Worm (Caenorhabditis elegans): Measurements from ENCODE around the gene C16C10.9.

C16C10.9 gene

DNA sequence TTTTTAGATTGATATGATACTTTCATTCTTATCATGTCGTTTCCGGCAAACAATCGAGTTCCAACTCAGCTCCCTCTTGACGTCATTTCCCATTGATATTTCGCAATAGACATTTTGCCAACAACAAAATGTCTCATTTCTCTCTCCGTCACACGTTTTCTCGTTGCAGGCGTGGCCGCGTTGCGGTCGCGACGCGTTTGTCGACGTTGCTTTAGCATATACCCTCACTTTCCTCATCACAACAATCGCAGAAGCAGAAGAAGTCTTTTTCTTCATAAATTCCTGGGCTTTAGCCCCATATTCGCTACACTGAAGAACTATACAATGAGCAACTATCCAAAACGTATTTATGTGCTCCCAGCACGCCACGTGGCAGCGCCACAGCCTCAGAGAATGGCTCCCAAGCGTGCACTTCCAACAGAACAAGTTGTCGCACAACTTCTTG is 36.5 kb upstream of the C16C10.9 start, which contains the start of gene xbp-1 (continued):
- TF ChIP-seq dmd-6 (GFP tag; IDR thresholded peaks at IDR 0.05) (peak; percentile 98), nhr-28 (tag; optimal IDR thresholded peaks at IDR 0.05) (peak; percentile 92), ZK337.2 (GFP tag; IDR thresholded peaks at IDR 0.05) (0 out of 2 replicates have a peak, but pooled peaks have one; percentile 23), rbr-2 (tag; optimal IDR thresholded peaks at IDR 0.05) (peak; percentile 92), daf-12 (tag; optimal IDR thresholded peaks at IDR 0.05) (no peak), F44E2.7 (GFP tag; IDR thresholded peaks at IDR 0.05) (no peak), nhr-77 (tag; optimal IDR thresholded peaks at IDR 0.05) (peak; percentile 91), php-3 (GFP tag; IDR thresholded peaks at IDR 0.05) (peak; percentile 85), lin-13 (GFP tag; optimal IDR thresholded peaks at IDR 0.05) (peak; percentile 94), sdz-12 (GFP tag; optimal IDR thresholded peaks at IDR 0.05) (peak; percentile 50), zip-11 (GFP tag; IDR thresholded peaks at IDR 0.05) (no peak)

DNA sequence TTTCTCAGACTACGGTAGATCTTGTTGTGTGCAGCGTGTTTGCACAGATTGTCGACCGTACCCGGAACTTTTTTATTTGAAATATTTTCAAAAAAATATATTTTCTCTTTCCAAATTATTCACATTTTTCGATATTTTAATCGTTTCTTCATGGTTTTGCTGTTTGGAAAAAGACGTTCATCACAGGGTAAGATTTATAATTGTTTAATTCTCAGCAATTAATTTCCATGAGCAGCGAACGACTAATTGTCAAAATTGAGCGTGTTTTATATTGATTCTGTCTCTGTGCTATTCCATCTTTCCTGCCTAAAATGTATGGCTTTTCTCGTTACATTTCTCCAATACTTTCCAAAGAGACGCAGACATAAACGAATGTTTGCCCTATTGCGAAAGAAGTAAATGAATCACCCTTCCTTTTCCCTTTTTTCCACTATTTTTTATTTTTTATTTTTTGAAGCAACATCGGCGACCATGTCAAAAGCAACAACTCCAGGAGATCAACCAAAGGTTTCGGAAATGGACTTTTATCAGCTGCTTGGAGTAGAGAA is 34.0 kb upstream of the C16C10.9 start, which contains the start of gene dnj-16:
Gene dnj-16 (plus strand): TSS at position 51 of the 548 bp plus-strand sequence.
- no peak for TF ChIP-seq Y48G9A.11 (GFP tag; IDR thresholded peaks at IDR 0.05)
- peak; percentile 34 for TF ChIP-seq nhr-28 (tag; optimal IDR thresholded peaks at IDR 0.05)
- peak; percentile 36 for TF ChIP-seq pqm-1 (tag; optimal IDR thresholded peaks at IDR 0.05)
- TF ChIP-seq lir-3 (tag; optimal IDR thresholded peaks at IDR 0.05), result no peak
- peak; percentile 10 for TF ChIP-seq lin-13 (GFP tag; optimal IDR thresholded peaks at IDR 0.05)
- TF ChIP-seq zip-11 (GFP tag; IDR thresholded peaks at IDR 0.05), result no peak
- TF ChIP-seq F26F4.8 (GFP tag; conservative IDR thresholded peaks at IDR 0.05), result no peak
- 0 out of 2 replicates have a peak, but pooled peaks have one; percentile 24 for TF ChIP-seq madf-9 (GFP tag; conservative IDR thresholded peaks at IDR 0.05)
- TF ChIP-seq dmd-6 (GFP tag; IDR thresholded peaks at IDR 0.05), result no peak
- peak; percentile 3 for TF ChIP-seq T20F7.1 (GFP tag; optimal IDR thresholded peaks at IDR 0.05)
- TF ChIP-seq lin-39 (tag; optimal IDR thresholded peaks at IDR 0.05), result no peak
- peak; percentile 1 for TF ChIP-seq dpl-1 (GFP tag; optimal IDR thresholded peaks at IDR 0.05)
- TF ChIP-seq dmd-9 (GFP tag; IDR thresholded peaks at IDR 0.05), result no peak
- TF ChIP-seq unc-62 (GFP tag; optimal IDR thresholded peaks at IDR 0.05 in 1 of 2), result no peak
- TF ChIP-seq unc-62 (tag; optimal IDR thresholded peaks at IDR 0.05), result no peak
- TF ChIP-seq F49E8.2 (tag; optimal IDR thresholded peaks at IDR 0.05; ENCODE audit: borderline replicate concordance), result no peak
- peak; percentile 49 for TF ChIP-seq mep-1 (tag; optimal IDR thresholded peaks at IDR 0.05)
- TF ChIP-seq mdl-1 (tag; optimal IDR thresholded peaks at IDR 0.05), result peak in 1 of 2 experiments; percentile 2
- TF ChIP-seq daf-16 (GFP tag; optimal IDR thresholded peaks at IDR 0.05), result no peak
- peak; percentile 17 for TF ChIP-seq daf-16 (tag; optimal IDR thresholded peaks at IDR 0.05)
- TF ChIP-seq dve-1 (tag; optimal IDR thresholded peaks at IDR 0.05; ENCODE audit: insufficient read depth), result peak; percentile 60
- TF ChIP-seq cey-2 (tag; optimal IDR thresholded peaks at IDR 0.05; ENCODE audit: borderline replicate concordance, insufficient read depth), result no peak
- TF ChIP-seq mxl-2 (GFP tag; conservative IDR thresholded peaks at IDR 0.05), result no peak
- peak; percentile 68 for TF ChIP-seq mes-2 (tag; optimal IDR thresholded peaks at IDR 0.05; ENCODE audit: poor library complexity, severe bottlenecking)
- no peak for TF ChIP-seq hmg-1.1 (GFP tag; IDR thresholded peaks at IDR 0.05)
- TF ChIP-seq spr-3 (GFP tag; optimal IDR thresholded peaks at IDR 0.05), result no peak
- TF ChIP-seq fkh-10 (GFP tag; optimal IDR thresholded peaks at IDR 0.05), result no peak
- TF ChIP-seq pha-4 (GFP tag; IDR thresholded peaks at IDR 0.05), result no peak
- TF ChIP-seq pha-4 (tag; optimal IDR thresholded peaks at IDR 0.05), result peak; percentile 49
- TF ChIP-seq lsy-2 (tag; optimal IDR thresholded peaks at IDR 0.05), result peak in 1 of 2 experiments; percentile 71
- peak; percentile 79 for TF ChIP-seq nhr-6 (tag; optimal IDR thresholded peaks at IDR 0.05)
- TF ChIP-seq ces-1 (GFP tag; optimal IDR thresholded peaks at IDR 0.05), result no peak
- no peak for TF ChIP-seq zip-2 (tag; optimal IDR thresholded peaks at IDR 0.05)
- peak; percentile 34 for TF ChIP-seq hlh-11 (tag; optimal IDR thresholded peaks at IDR 0.05)
- no peak for TF ChIP-seq Y75B8A.6 (GFP tag; IDR thresholded peaks at IDR 0.05)
- TF ChIP-seq ztf-7 (tag; optimal IDR thresholded peaks at IDR 0.05), result no peak
- no peak for TF ChIP-seq nhr-102 (tag; optimal IDR thresholded peaks at IDR 0.05)

Data from whole organism, L4 larva.